Fruit fly (Drosophila melanogaster) whole organism, pupa: ENCODE measurements around the gene nmd.

Experiments used
- CG10348 ChIP-seq: fragments of 200-800 bp; sonication (Bioruptor generic); IDR thresholded peaks from 2 replicates; pipeline ENCODE4 v1.3.6; 2022; ENCODE audit warnings: missing biosample characterization, missing genetic modification characterization
- CG12605 ChIP-seq: fragments of 200-800 bp; sonication (Bioruptor generic); IDR thresholded peaks from 2 replicates; pipeline ENCODE4 v1.3.6; 2022; ENCODE audit warnings: missing biosample characterization, missing genetic modification characterization
- CG13204 ChIP-seq: fragments of 200-800 bp; sonication (Bioruptor generic); optimal IDR thresholded peaks from 2 replicates; lab custom pipeline; 2018; ENCODE audit warnings: missing biosample characterization, mild to moderate bottlenecking, missing genetic modification characterization, moderate library complexity
- CG14655 ChIP-seq: fragments of 200-800 bp; sonication (Bioruptor generic); optimal IDR thresholded peaks from 3 replicates; lab custom pipeline; 2017; ENCODE audit warnings: mild to moderate bottlenecking, missing biosample characterization, missing genetic modification reagents, missing genetic modification characterization
- CG15710 ChIP-seq: fragments of 200-800 bp; sonication (Bioruptor generic); optimal IDR thresholded peaks from 2 replicates; lab custom pipeline; 2018; ENCODE audit warnings: missing biosample characterization, mild to moderate bottlenecking, missing genetic modification characterization, moderate library complexity
- CG17806 ChIP-seq: fragments of 200-800 bp; sonication (Bioruptor generic); optimal IDR thresholded peaks from 2 replicates; lab custom pipeline; 2018; ENCODE audit warnings: missing biosample characterization, mild to moderate bottlenecking, missing genetic modification characterization, moderate library complexity
- CG32121 ChIP-seq: fragments of 200-800 bp; sonication (Bioruptor generic); IDR thresholded peaks from 2 replicates; pipeline ENCODE4 v1.3.6; 2022; ENCODE audit warnings: missing biosample characterization, missing genetic modification characterization
- CG34367 ChIP-seq: fragments of 200-800 bp; sonication (Bioruptor generic); optimal IDR thresholded peaks from 2 replicates; lab custom pipeline; 2018; ENCODE audit warnings: missing biosample characterization, mild to moderate bottlenecking, missing genetic modification characterization
- CG4496 ChIP-seq: fragments of 200-800 bp; sonication (Bioruptor generic); IDR thresholded peaks from 3 replicates; pipeline ENCODE4 v1.3.6; 2022; ENCODE audit warnings: missing biosample characterization, missing genetic modification characterization
- CG8159 ChIP-seq: fragments of 200-800 bp; sonication (Bioruptor generic); optimal IDR thresholded peaks from 3 replicates; lab custom pipeline; 2018; ENCODE audit warnings: missing biosample characterization, mild to moderate bottlenecking, missing genetic modification characterization, moderate library complexity
- CG8301 ChIP-seq: fragments of 200-800 bp; sonication (Bioruptor generic); optimal IDR thresholded peaks from 2 replicates; lab custom pipeline; 2018; ENCODE audit warnings: missing biosample characterization, mild to moderate bottlenecking, missing genetic modification characterization
- CG9948 ChIP-seq: fragments of 200-800 bp; sonication (Bioruptor generic); optimal IDR thresholded peaks from 2 replicates; lab custom pipeline; 2018; ENCODE audit warnings: missing biosample characterization, mild to moderate bottlenecking, missing genetic modification characterization, moderate library complexity
- D1 ChIP-seq: fragments of 200-800 bp; sonication (Bioruptor generic); optimal IDR thresholded peaks from 2 replicates; lab custom pipeline; 2018; ENCODE audit warnings: missing biosample characterization, mild to moderate bottlenecking, missing genetic modification characterization, moderate library complexity
- EcR ChIP-seq: fragments of 200-800 bp; sonication (Bioruptor generic); optimal IDR thresholded peaks from 3 replicates; lab custom pipeline; 2019; ENCODE audit warnings: missing biosample characterization, missing genetic modification characterization, mild to moderate bottlenecking, moderate library complexity, missing genetic modification reagents
- Ets98B ChIP-seq: fragments of 200-800 bp; sonication (Bioruptor generic); IDR thresholded peaks from 2 replicates; pipeline ENCODE4 v1.3.6; 2022; ENCODE audit warnings: missing biosample characterization, missing genetic modification characterization
- Pif1A ChIP-seq: fragments of 200-800 bp; sonication (Bioruptor generic); optimal IDR thresholded peaks from 3 replicates; lab custom pipeline; 2016; ENCODE audit warnings: missing biosample characterization, missing genetic modification characterization
- Pif1B ChIP-seq: fragments of 200-800 bp; sonication (Bioruptor generic); optimal IDR thresholded peaks from 3 replicates; lab custom pipeline; 2016; ENCODE audit warnings: missing biosample characterization, missing genetic modification characterization
- Snoo ChIP-seq: fragments of 200-800 bp; sonication (Bioruptor generic); optimal IDR thresholded peaks from 3 replicates; lab custom pipeline; 2017; ENCODE audit warnings: missing biosample characterization, mild to moderate bottlenecking, missing genetic modification characterization, inconsistent platforms
- fd96Ca ChIP-seq: fragments of 200-800 bp; sonication (Bioruptor generic); IDR thresholded peaks from 3 replicates; pipeline ENCODE4 v1.3.6; 2022; ENCODE audit warnings: missing biosample characterization, missing genetic modification characterization
- gl ChIP-seq: fragments of 200-800 bp; sonication (Bioruptor generic); optimal IDR thresholded peaks from 2 replicates; lab custom pipeline; 2018; ENCODE audit warnings: missing biosample characterization, mild to moderate bottlenecking, missing genetic modification characterization
- rn ChIP-seq: fragments of 200-800 bp; sonication (Bioruptor generic); IDR thresholded peaks from 2 replicates; pipeline ENCODE4 v1.3.6; 2022; ENCODE audit warnings: missing biosample characterization, missing genetic modification characterization

Gene nmd

DNA sequence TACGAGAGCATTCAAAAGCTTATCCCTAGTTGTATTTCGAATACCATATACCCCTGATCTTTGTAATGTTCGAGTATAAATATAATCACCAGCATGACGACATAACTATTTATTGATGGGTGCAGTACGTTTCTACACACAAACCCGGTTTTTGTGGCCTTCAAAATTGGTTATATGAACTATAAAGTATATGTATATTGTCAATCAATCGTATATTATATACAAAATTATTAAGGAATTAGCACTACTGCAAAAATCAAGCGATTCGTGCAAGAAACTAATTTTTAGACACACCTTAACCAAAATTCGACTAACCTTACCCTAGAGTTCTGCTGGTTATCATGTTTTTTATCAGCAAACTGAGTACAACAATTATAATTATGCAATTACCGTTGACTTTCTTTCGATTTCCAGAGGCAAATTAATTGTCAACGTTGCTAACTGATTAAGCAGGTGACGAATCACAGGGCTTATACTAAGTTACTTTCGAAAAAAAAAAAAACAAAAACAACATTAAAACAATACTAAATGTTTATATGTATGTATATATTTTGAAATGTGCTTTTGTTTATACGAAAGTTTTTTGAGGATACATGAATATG is 16.5 kb upstream of the nmd start:
- TF ChIP-seq CG32121 (GFP tag; lab: Robert Waterston, UW) (no peak), CG8301 (tag; lab: Kevin White, UChicago) (no peak), CG10348 (GFP tag; lab: Robert Waterston, UW) (no peak), Snoo (no peak), CG34367 (tag; lab: Kevin White, UChicago) (no peak), CG12605 (no peak), CG4496 (GFP tag; lab: Robert Waterston, UW) (no peak), CG13204 (GFP tag; lab: Kevin White, UChicago) (no peak), gl (tag; lab: Kevin White, UChicago) (no peak), CG15710 (tag; lab: Kevin White, UChicago) (no peak), EcR (no peak), Pif1B (GFP tag; lab: Kevin White, UChicago) (no peak), rn (GFP tag; lab: Robert Waterston, UW) (no peak), CG8159 (no peak), CG9948 (tag; lab: Kevin White, UChicago) (no peak), D1 (tag; lab: Kevin White, UChicago) (no peak), Pif1A (GFP tag; lab: Kevin White, UChicago) (no peak), CG14655 (GFP tag; lab: Kevin White, UChicago) (no peak), Ets98B (no peak), CG17806 (tag; lab: Kevin White, UChicago) (no peak)

DNA sequence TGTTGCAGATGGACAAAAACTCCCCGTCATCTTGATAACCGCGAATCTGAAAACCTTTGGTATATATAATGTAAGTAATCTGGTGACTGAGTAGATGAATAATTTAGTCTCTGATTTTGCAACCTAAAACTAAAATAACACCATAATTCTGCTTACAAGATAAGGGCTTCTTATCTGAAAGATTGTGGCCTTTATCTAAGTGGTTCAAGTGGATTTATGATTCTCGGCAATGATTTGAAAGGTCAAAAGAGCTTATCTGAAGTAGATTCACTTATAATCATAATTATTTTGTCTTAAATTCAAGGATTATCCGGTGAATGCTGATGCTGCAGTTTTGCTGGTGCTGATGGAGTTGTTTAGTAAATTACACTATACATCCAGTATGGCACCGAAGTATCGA is 12.1 kb upstream of the nmd start:
- TF ChIP-seq CG13204 (GFP tag; lab: Kevin White, UChicago) (no peak), CG14655 (GFP tag; lab: Kevin White, UChicago) (no peak), CG4496 (GFP tag; lab: Robert Waterston, UW) (no peak), CG8301 (tag; lab: Kevin White, UChicago) (no peak), fd96Ca (GFP tag; lab: Robert Waterston, UW) (no peak), gl (tag; lab: Kevin White, UChicago) (no peak), CG34367 (tag; lab: Kevin White, UChicago) (no peak), CG12605 (no peak), Pif1B (GFP tag; lab: Kevin White, UChicago) (no peak), CG17806 (tag; lab: Kevin White, UChicago) (no peak), CG15710 (tag; lab: Kevin White, UChicago) (no peak), CG9948 (tag; lab: Kevin White, UChicago) (no peak), EcR (no peak), rn (GFP tag; lab: Robert Waterston, UW) (no peak), CG32121 (GFP tag; lab: Robert Waterston, UW) (no peak), Pif1A (GFP tag; lab: Kevin White, UChicago) (no peak), CG10348 (GFP tag; lab: Robert Waterston, UW) (no peak), Ets98B (no peak), D1 (tag; lab: Kevin White, UChicago) (no peak)

- TF ChIP-seq Snoo (no peak), rn (GFP tag; lab: Robert Waterston, UW) (no peak), CG17806 (tag; lab: Kevin White, UChicago) (no peak), gl (tag; lab: Kevin White, UChicago) (no peak), EcR (peak; percentile 27), CG9948 (tag; lab: Kevin White, UChicago) (no peak), fd96Ca (GFP tag; lab: Robert Waterston, UW) (no peak), CG10348 (GFP tag; lab: Robert Waterston, UW) (no peak), CG15710 (tag; lab: Kevin White, UChicago) (peak; percentile 24), Ets98B (no peak)
- TF ChIP-seq, all 21 proteins: peak for 2
Measured at dm6 chr2L:10314327-10315210, 10.8 kb upstream of the nmd start, which contains the start of the genes Usp14 and CG4972. TSS of gene Usp14 (minus strand) at chr2L:10314396. TSS of gene CG4972 (plus strand) at chr2L:10314792.

- TF ChIP-seq CG32121 (GFP tag; lab: Robert Waterston, UW) (no peak), Snoo (no peak), CG13204 (GFP tag; lab: Kevin White, UChicago) (no peak), Ets98B (no peak), CG4496 (GFP tag; lab: Robert Waterston, UW) (no peak), CG17806 (tag; lab: Kevin White, UChicago) (no peak), CG8301 (tag; lab: Kevin White, UChicago) (no peak), CG10348 (GFP tag; lab: Robert Waterston, UW) (no peak)
Measured at dm6 chr2L:10311822-10312221, 8.1 kb upstream of the nmd start.

DNA sequence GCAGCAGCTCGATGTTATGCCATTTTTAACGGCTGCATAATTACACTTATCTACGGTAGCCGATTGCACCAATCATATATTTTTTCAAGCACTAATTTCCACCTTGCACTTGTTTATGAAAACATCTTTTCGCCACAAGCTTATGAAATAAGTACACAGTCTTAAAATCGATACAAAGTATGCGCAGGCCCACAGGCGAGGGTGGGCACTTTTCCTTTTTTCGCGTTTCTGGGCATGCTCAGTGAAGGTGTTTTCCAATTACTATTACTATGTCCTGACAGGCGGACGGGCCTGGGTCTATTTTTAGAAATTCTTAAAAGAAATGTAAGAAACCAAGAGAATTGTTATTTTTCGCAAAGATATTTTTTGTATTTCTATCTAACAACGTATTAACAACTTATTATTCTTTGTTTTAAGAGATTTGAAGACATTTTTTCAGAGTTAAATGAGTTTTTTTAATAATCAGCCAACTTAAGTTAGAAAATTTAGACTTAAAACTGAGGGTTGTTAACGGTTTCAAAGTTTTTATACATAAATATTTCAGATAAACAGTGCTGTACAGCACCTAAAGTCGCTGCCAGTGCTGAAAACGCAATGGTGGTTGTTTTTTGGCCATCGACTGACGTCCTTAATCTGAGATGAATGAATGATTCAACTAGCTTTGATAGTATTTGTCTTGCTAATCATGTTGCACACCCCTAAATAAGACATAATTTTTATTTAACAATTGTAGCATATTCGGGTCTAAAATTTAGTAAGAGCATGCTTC is 7.1 kb upstream of the nmd start, which contains the start of gene Cdk5alpha:
TSS of gene Cdk5alpha (minus strand) at position 343 of the 769 bp plus-strand sequence.
- no peak for TF ChIP-seq CG12605
- TF ChIP-seq EcR, result no peak
- TF ChIP-seq CG4496 (GFP tag; lab: Robert Waterston, UW), result no peak
- TF ChIP-seq Ets98B, result no peak
- TF ChIP-seq CG14655 (GFP tag; lab: Kevin White, UChicago), result no peak
- no peak for TF ChIP-seq CG9948 (tag; lab: Kevin White, UChicago)
- TF ChIP-seq fd96Ca (GFP tag; lab: Robert Waterston, UW), result no peak
- TF ChIP-seq rn (GFP tag; lab: Robert Waterston, UW), result no peak
- TF ChIP-seq CG15710 (tag; lab: Kevin White, UChicago), result no peak
- no peak for TF ChIP-seq CG34367 (tag; lab: Kevin White, UChicago)
- no peak for TF ChIP-seq Pif1A (GFP tag; lab: Kevin White, UChicago)
- no peak for TF ChIP-seq Snoo
- no peak for TF ChIP-seq D1 (tag; lab: Kevin White, UChicago)
- TF ChIP-seq Pif1B (GFP tag; lab: Kevin White, UChicago), result no peak
- no peak for TF ChIP-seq CG32121 (GFP tag; lab: Robert Waterston, UW)
- TF ChIP-seq CG17806 (tag; lab: Kevin White, UChicago), result no peak
- no peak for TF ChIP-seq CG10348 (GFP tag; lab: Robert Waterston, UW)
- TF ChIP-seq CG8159, result no peak
- no peak for TF ChIP-seq CG8301 (tag; lab: Kevin White, UChicago)
- TF ChIP-seq CG13204 (GFP tag; lab: Kevin White, UChicago), result no peak
